Fruit fly (Drosophila melanogaster) whole organism, embryonic: Measurements from ENCODE around the gene Cyp303a1.

Experiments
- ATbp ChIP-seq: fragments of 200-800 bp; sonication (Bioruptor generic); optimal IDR thresholded peaks from 2 replicates; lab custom pipeline; 2017; ENCODE audit warnings: missing biosample characterization, mild to moderate bottlenecking, missing genetic modification characterization, missing genetic modification reagents
- Blimp-1 ChIP-seq: fragments of 200-800 bp; sonication (Bioruptor generic); optimal IDR thresholded peaks from 3 replicates; lab custom pipeline; 2018; ENCODE audit warnings: missing biosample characterization, missing genetic modification characterization, mild to moderate bottlenecking, moderate library complexity, missing genetic modification reagents
- CG10147 ChIP-seq: fragments of 200-800 bp; sonication (Bioruptor generic); optimal IDR thresholded peaks from 2 replicates; lab custom pipeline; 2019; ENCODE audit warnings: missing biosample characterization, mild to moderate bottlenecking, missing genetic modification characterization, moderate library complexity
- CG10959 ChIP-seq: fragments of 200-800 bp; sonication (Bioruptor generic); IDR thresholded peaks from 2 replicates; pipeline ENCODE4 v1.3.6; 2022; ENCODE audit warnings: missing biosample characterization, missing genetic modification characterization
- CG11398 ChIP-seq: fragments of 200-800 bp; sonication (Bioruptor generic); optimal IDR thresholded peaks from 2 replicates; lab custom pipeline; 2016; ENCODE audit warnings: missing biosample characterization, missing genetic modification characterization
- CG12071 ChIP-seq: fragments of 200-800 bp; sonication (Bioruptor generic); optimal IDR thresholded peaks from 3 replicates; lab custom pipeline; 2018; ENCODE audit warnings: missing biosample characterization, mild to moderate bottlenecking, missing genetic modification characterization
- CG12104 ChIP-seq: fragments of 200-800 bp; sonication (Bioruptor generic); optimal IDR thresholded peaks from 3 replicates; lab custom pipeline; 2016; ENCODE audit warnings: missing biosample characterization, missing genetic modification characterization
- CG1233 ChIP-seq: fragments of 200-800 bp; sonication (Bioruptor generic); optimal IDR thresholded peaks from 4 replicates; lab custom pipeline; 2018; ENCODE audit warnings: missing biosample characterization, mild to moderate bottlenecking, missing genetic modification characterization
- CG18476 ChIP-seq: fragments of 200-800 bp; sonication (Bioruptor generic); optimal IDR thresholded peaks from 2 replicates; lab custom pipeline; 2016; ENCODE audit warnings: missing biosample characterization, mild to moderate bottlenecking, missing genetic modification characterization
- CG3726 ChIP-seq: fragments of 200-800 bp; sonication (Bioruptor generic); IDR thresholded peaks from 3 replicates; pipeline ENCODE4, ENCODE4 v1.3.6; 2022; ENCODE audit warnings: missing biosample characterization, missing genetic modification characterization
- CG4282 ChIP-seq: fragments of 200-800 bp; sonication (Bioruptor generic); optimal IDR thresholded peaks from 2 replicates; lab custom pipeline; 2016; ENCODE audit warnings: missing biosample characterization, missing genetic modification characterization
- CG4360 ChIP-seq: fragments of 200-800 bp; sonication (Bioruptor generic); IDR thresholded peaks from 2 replicates; pipeline ENCODE4 v1.3.6; 2022; ENCODE audit warnings: missing biosample characterization, missing genetic modification characterization
- CG4820 ChIP-seq: fragments of 200-800 bp; sonication (Bioruptor generic); optimal IDR thresholded peaks from 3 replicates; lab custom pipeline; 2016; ENCODE audit warnings: missing biosample characterization, missing genetic modification characterization
- CG9727 ChIP-seq: fragments of 200-800 bp; sonication (Bioruptor generic); optimal IDR thresholded peaks from 3 replicates; lab custom pipeline; 2017; ENCODE audit warnings: missing biosample characterization, mild to moderate bottlenecking, missing genetic modification characterization
- CTCF ChIP-seq: fragments of 200-800 bp; sonication (Bioruptor generic); optimal IDR thresholded peaks from 2 replicates; lab custom pipeline; 2017; ENCODE audit warnings: missing biosample characterization, mild to moderate bottlenecking, missing genetic modification characterization, moderate library complexity
- Dip3 ChIP-seq: fragments of 200-800 bp; sonication (Bioruptor generic); optimal IDR thresholded peaks from 3 replicates; lab custom pipeline; 2016; ENCODE audit warnings: missing biosample characterization, missing genetic modification characterization
- Eip74EF ChIP-seq, 2 experiments: fragments of 200-800 bp in 1 of 2; fragments of >200 bp in 1 of 2; sonication (Bioruptor generic) in 1 of 2; optimal IDR thresholded peaks; 2 replicates each; lab custom pipeline; 2017 to 2019; ENCODE audit warnings: missing biosample characterization in 2 of 2, missing genetic modification characterization in 2 of 2, mild to moderate bottlenecking in 1 of 2, moderate library complexity in 1 of 2
- Ets97D ChIP-seq: fragments of 200-800 bp; sonication (Bioruptor generic); optimal IDR thresholded peaks from 3 replicates; lab custom pipeline; 2016; ENCODE audit warnings: missing biosample characterization, missing genetic modification characterization
- Fer3 ChIP-seq: fragments of 200-800 bp; sonication (Bioruptor generic); optimal IDR thresholded peaks from 2 replicates; lab custom pipeline; 2018; ENCODE audit warnings: missing biosample characterization, mild to moderate bottlenecking, missing genetic modification characterization, moderate library complexity
- HmgZ ChIP-seq: fragments of 200-800 bp; sonication (Bioruptor generic); optimal IDR thresholded peaks from 2 replicates; lab custom pipeline; 2018; ENCODE audit warnings: missing biosample characterization, mild to moderate bottlenecking, missing genetic modification characterization
- Hr51 ChIP-seq, 2 experiments: fragments of 200-800 bp; sonication (Bioruptor generic); optimal IDR thresholded peaks; 2 replicates in 1 of 2; 3 replicates in 1 of 2; lab custom pipeline; 2016 to 2018; ENCODE audit warnings: missing biosample characterization in 2 of 2, missing genetic modification characterization in 2 of 2, mild to moderate bottlenecking in 1 of 2, moderate library complexity in 1 of 2
- Mrtf ChIP-seq: fragments of 200-800 bp; sonication (Bioruptor generic); IDR thresholded peaks from 3 replicates; pipeline ENCODE4 v1.3.6; 2022; ENCODE audit warnings: missing biosample characterization, missing genetic modification characterization
- NC2β ChIP-seq: fragments of 200-800 bp; sonication (Bioruptor generic); optimal IDR thresholded peaks from 2 replicates; lab custom pipeline; 2016; ENCODE audit warnings: missing biosample characterization, missing genetic modification characterization
- NK7.1 ChIP-seq: fragments of 200-800 bp; sonication (Bioruptor generic); optimal IDR thresholded peaks from 3 replicates; lab custom pipeline; 2016; ENCODE audit warnings: missing biosample characterization, missing genetic modification characterization
- Nf-YB ChIP-seq: fragments of 200-800 bp; sonication (Bioruptor generic); optimal IDR thresholded peaks from 3 replicates; lab custom pipeline; 2019; ENCODE audit warnings: missing biosample characterization, mild to moderate bottlenecking, missing genetic modification characterization, moderate library complexity
- Ssrp ChIP-seq: fragments of 200-800 bp; sonication (Bioruptor generic); optimal IDR thresholded peaks from 2 replicates; lab custom pipeline; 2018; ENCODE audit warnings: missing biosample characterization, mild to moderate bottlenecking, missing genetic modification characterization, moderate library complexity
- Usf ChIP-seq: fragments of 200-800 bp; sonication (Bioruptor generic); optimal IDR thresholded peaks from 2 replicates; lab custom pipeline; 2017; ENCODE audit warnings: missing genotype, missing biosample characterization, missing genetic modification characterization
- ac ChIP-seq: fragments of 200-800 bp; sonication (Bioruptor generic); optimal IDR thresholded peaks from 3 replicates; lab custom pipeline; 2017; ENCODE audit warnings: missing biosample characterization, mild to moderate bottlenecking, missing genetic modification characterization
- aop ChIP-seq: fragments of 200-800 bp; sonication (Bioruptor generic); IDR thresholded peaks from 2 replicates; pipeline ENCODE4 v1.3.6; 2022; ENCODE audit warnings: missing biosample characterization, missing genetic modification characterization
- az2 ChIP-seq: fragments of 200-800 bp; sonication (Bioruptor generic); optimal IDR thresholded peaks from 3 replicates; lab custom pipeline; 2016; ENCODE audit warnings: missing biosample characterization, missing genetic modification characterization
- chif ChIP-seq, 2 experiments: fragments of 200-800 bp; sonication (Bioruptor generic); optimal IDR thresholded peaks; 3 replicates each; lab custom pipeline; 2016; ENCODE audit warnings: missing biosample characterization in 2 of 2, missing genetic modification characterization in 2 of 2
- dan ChIP-seq: fragments of 200-800 bp; sonication (Bioruptor generic); IDR thresholded peaks from 2 replicates; pipeline ENCODE4 v1.3.6; 2022; ENCODE audit warnings: missing biosample characterization, missing genetic modification characterization
- ems ChIP-seq: fragments of 200-800 bp; sonication (Bioruptor generic); optimal IDR thresholded peaks from 3 replicates; lab custom pipeline; 2016; ENCODE audit warnings: missing biosample characterization, missing genetic modification characterization
- en ChIP-seq: fragments of 200-800 bp; sonication (Bioruptor generic); optimal IDR thresholded peaks from 2 replicates; lab custom pipeline; 2016; ENCODE audit warnings: missing biosample characterization, missing genetic modification characterization
- eve ChIP-seq, 2 experiments: fragments of >200 bp; optimal IDR thresholded peaks; 2 replicates each; lab custom pipeline; 2017; ENCODE audit warnings: missing biosample characterization in 2 of 2, missing genetic modification characterization in 2 of 2
- ewg ChIP-seq: fragments of 200-800 bp; sonication (Bioruptor generic); optimal IDR thresholded peaks from 3 replicates; lab custom pipeline; 2017; ENCODE audit warnings: mild to moderate bottlenecking, missing biosample characterization, missing genetic modification reagents, missing genetic modification characterization
- gce ChIP-seq: fragments of 200-800 bp; sonication (Bioruptor generic); IDR thresholded peaks from 3 replicates; pipeline ENCODE4 v1.3.6; 2022; ENCODE audit warnings: missing biosample characterization, missing genetic modification characterization
- jumu ChIP-seq: fragments of 200-800 bp; sonication (Bioruptor generic); optimal IDR thresholded peaks from 3 replicates; lab custom pipeline; 2016; ENCODE audit warnings: missing biosample characterization, missing genetic modification characterization
- kay ChIP-seq: fragments of 200-800 bp; sonication (Bioruptor generic); optimal IDR thresholded peaks from 2 replicates; lab custom pipeline; 2016; ENCODE audit warnings: missing biosample characterization, missing genetic modification characterization
- kni ChIP-seq: fragments of 200-800 bp; sonication (Bioruptor generic); optimal IDR thresholded peaks from 3 replicates; lab custom pipeline; 2017; ENCODE audit warnings: mild to moderate bottlenecking, missing biosample characterization, missing genetic modification reagents, missing genetic modification characterization
- knrl ChIP-seq: fragments of 200-800 bp; sonication (Bioruptor generic); IDR thresholded peaks from 3 replicates; pipeline ENCODE4 v1.3.6; 2022; ENCODE audit warnings: missing biosample characterization, missing genetic modification characterization; ENCODE audit not compliant: partially characterized antibody
- luna ChIP-seq: fragments of 200-800 bp; sonication (Bioruptor generic); optimal IDR thresholded peaks from 2 replicates; lab custom pipeline; 2016; ENCODE audit warnings: missing biosample characterization, missing genetic modification characterization
- mam ChIP-seq: fragments of 200-800 bp; sonication (Bioruptor generic); optimal IDR thresholded peaks from 3 replicates; lab custom pipeline; 2016; ENCODE audit warnings: missing biosample characterization, missing genetic modification characterization
- pfk ChIP-seq: fragments of 200-800 bp; sonication (Bioruptor generic); optimal IDR thresholded peaks from 2 replicates; lab custom pipeline; 2018; ENCODE audit warnings: missing biosample characterization, mild to moderate bottlenecking, missing genetic modification characterization, moderate library complexity
- pros ChIP-seq: fragments of 200-800 bp; sonication (Bioruptor generic); optimal IDR thresholded peaks from 3 replicates; lab custom pipeline; 2019; ENCODE audit warnings: missing biosample characterization, mild to moderate bottlenecking, missing genetic modification characterization, moderate library complexity
- ranshi ChIP-seq: fragments of 200-800 bp; sonication (Bioruptor generic); IDR thresholded peaks from 2 replicates; pipeline ENCODE4 v1.3.6; 2022; ENCODE audit warnings: missing biosample characterization, missing genetic modification characterization
- repo ChIP-seq: fragments of 200-800 bp; sonication (Bioruptor generic); optimal IDR thresholded peaks from 2 replicates; lab custom pipeline; 2016; ENCODE audit warnings: missing biosample characterization, missing genetic modification characterization
- row ChIP-seq: fragments of 200-800 bp; sonication (Bioruptor generic); IDR thresholded peaks from 3 replicates; pipeline ENCODE4 v1.3.6; 2022; ENCODE audit warnings: missing biosample characterization, missing genetic modification characterization
- salm ChIP-seq: fragments of 200-800 bp; sonication (Bioruptor generic); optimal IDR thresholded peaks from 2 replicates; lab custom pipeline; 2018; ENCODE audit warnings: missing biosample characterization, mild to moderate bottlenecking, missing genetic modification characterization
- stwl ChIP-seq: fragments of 200-800 bp; sonication (Bioruptor generic); optimal IDR thresholded peaks from 3 replicates; lab custom pipeline; 2018; ENCODE audit warnings: missing biosample characterization, mild to moderate bottlenecking, missing genetic modification characterization, moderate library complexity

The Cyp303a1 gene

dm6 chr2L:16286360-16287005 is 7.5 kb upstream of the Cyp303a1 start (continued):
- TF ChIP-seq Eip74EF (GFP tag; optimal IDR thresholded peaks at IDR 0.05; lab: Kevin White, UChicago): peak in 1 of 2 experiments; percentile 66
- TF ChIP-seq CG4360 (GFP tag; lab: Robert Waterston, UW): no peak
- TF ChIP-seq CG10959 (GFP tag; lab: Robert Waterston, UW): no peak
- TF ChIP-seq kay: no peak
- TF ChIP-seq Mrtf (GFP tag; lab: Robert Waterston, UW): no peak
- peak; percentile 64 for TF ChIP-seq CG11398 (GFP tag; lab: Kevin White, UChicago)
- TF ChIP-seq CG4282 (GFP tag; lab: Kevin White, UChicago): peak; percentile 58
- no peak for TF ChIP-seq gce (GFP tag; lab: Robert Waterston, UW)
- peak; percentile 21 for TF ChIP-seq ems (GFP tag; lab: Kevin White, UChicago)
- TF ChIP-seq CG4820 (GFP tag; lab: Kevin White, UChicago): peak; percentile 63
- no peak for TF ChIP-seq ac (GFP tag; lab: Kevin White, UChicago)
- TF ChIP-seq salm (tag; lab: Kevin White, UChicago): peak; percentile 75
- TF ChIP-seq ATbp (GFP tag; lab: Kevin White, UChicago): peak; percentile 78
- peak; percentile 59 for TF ChIP-seq HmgZ (tag; lab: Kevin White, UChicago)
- TF ChIP-seq kni (GFP tag; lab: Kevin White, UChicago): peak; percentile 93
- no peak for TF ChIP-seq dan (GFP tag; lab: Robert Waterston, UW)
- TF ChIP-seq Blimp-1: peak; percentile 79
- peak; percentile 69 for TF ChIP-seq CG10147
- no peak for TF ChIP-seq CG3726 (GFP tag; lab: Robert Waterston, UW)
- peak; percentile 69 for TF ChIP-seq NK7.1 (GFP tag; lab: Kevin White, UChicago)
- TF ChIP-seq eve (GFP tag; optimal IDR thresholded peaks at IDR 0.05; lab: Kevin White, UChicago): no peak
- TF ChIP-seq ranshi (GFP tag; lab: Robert Waterston, UW): no peak
- TF ChIP-seq chif (GFP tag; optimal IDR thresholded peaks at IDR 0.05; lab: Kevin White, UChicago): peak; percentile 43 to 74
- TF ChIP-seq Usf (GFP tag; lab: Kevin White, UChicago): peak; percentile 35
- peak; percentile 86 for TF ChIP-seq CG9727
- peak; percentile 78 for TF ChIP-seq CG18476 (GFP tag; lab: Kevin White, UChicago)
- no peak for TF ChIP-seq aop (GFP tag; lab: Robert Waterston, UW)
- peak; percentile 78 for TF ChIP-seq CG1233
- TF ChIP-seq knrl (GFP tag; lab: Robert Waterston, UW): no peak
- TF ChIP-seq Hr51 (GFP tag; optimal IDR thresholded peaks at IDR 0.05; lab: Kevin White, UChicago): peak; percentile 77 to 90
- peak; percentile 79 for TF ChIP-seq pros (GFP tag; lab: Kevin White, UChicago)
- peak; percentile 83 for TF ChIP-seq mam (GFP tag; lab: Kevin White, UChicago)
- no peak for TF ChIP-seq luna (GFP tag; lab: Kevin White, UChicago)
- TF ChIP-seq stwl (tag; lab: Kevin White, UChicago): no peak
- no peak for TF ChIP-seq row (GFP tag; lab: Robert Waterston, UW)
- peak; percentile 67 for TF ChIP-seq Ssrp (tag; lab: Kevin White, UChicago)
- TF ChIP-seq CG12071 (GFP tag; lab: Kevin White, UChicago): peak; percentile 78
- peak; percentile 97 for TF ChIP-seq pfk (GFP tag; lab: Kevin White, UChicago)
- peak; percentile 62 for TF ChIP-seq en (GFP tag; lab: Kevin White, UChicago)
- peak; percentile 57 for TF ChIP-seq CG12104 (GFP tag; lab: Kevin White, UChicago)
- TF ChIP-seq Fer3 (tag; lab: Kevin White, UChicago): peak; percentile 87
- TF ChIP-seq Nf-YB (GFP tag; lab: Kevin White, UChicago): peak; percentile 66
- TF ChIP-seq Dip3 (GFP tag; lab: Kevin White, UChicago): peak; percentile 83
- peak; percentile 40 for TF ChIP-seq NC2β
- peak; percentile 74 for TF ChIP-seq az2
- TF ChIP-seq repo (GFP tag; lab: Kevin White, UChicago): peak; percentile 32
- peak; percentile 79 for TF ChIP-seq jumu
- TF ChIP-seq CTCF (GFP tag; lab: Kevin White, UChicago): peak; percentile 12
- TF ChIP-seq ewg (GFP tag; lab: Kevin White, UChicago): peak; percentile 66
- TF ChIP-seq Ets97D (GFP tag; lab: Kevin White, UChicago): peak; percentile 56
